Worm (Caenorhabditis elegans) whole organism, L4 larva: Measurements from ENCODE around the gene ZC262.4.

ENCODE experiments used
- duxl-1 ChIP-seq: sonication (generic microtip); optimal IDR thresholded peaks from 2 replicates; lab custom pipeline; 2016; ENCODE audit warnings: mild to moderate bottlenecking, missing genetic modification characterization, moderate library complexity, missing compliant biosample characterization; ENCODE audit not compliant: poor library complexity
- egl-27 ChIP-seq: sonication (generic microtip); optimal IDR thresholded peaks from 3 replicates; lab custom pipeline; 2017; ENCODE audit warnings: missing biosample characterization, missing genetic modification reagents, missing genetic modification characterization
- fos-1 ChIP-seq: fragments of 150-350 bp; optimal IDR thresholded peaks from 2 replicates; lab custom pipeline; 2014; ENCODE audit warnings: missing biosample characterization, missing genetic modification characterization
- skn-1 ChIP-seq: fragments of 150-350 bp; optimal IDR thresholded peaks from 2 replicates; lab custom pipeline; 2014; ENCODE audit warnings: missing biosample characterization, missing genetic modification characterization

ce11 chrIII:8356407-8356881, 22.1 kb upstream of the ZC262.4 start:
- TF ChIP-seq egl-27 (tag; lab: Kevin White, UChicago), result no peak
- no peak for TF ChIP-seq fos-1 (tag; lab: Kevin White, UChicago)
- peak; percentile 37 for TF ChIP-seq duxl-1 (tag; lab: Kevin White, UChicago)
- no peak for TF ChIP-seq skn-1 (tag; lab: Kevin White, UChicago)
